Worm (Caenorhabditis elegans): ENCODE data around the gene snu-13.

DNA sequence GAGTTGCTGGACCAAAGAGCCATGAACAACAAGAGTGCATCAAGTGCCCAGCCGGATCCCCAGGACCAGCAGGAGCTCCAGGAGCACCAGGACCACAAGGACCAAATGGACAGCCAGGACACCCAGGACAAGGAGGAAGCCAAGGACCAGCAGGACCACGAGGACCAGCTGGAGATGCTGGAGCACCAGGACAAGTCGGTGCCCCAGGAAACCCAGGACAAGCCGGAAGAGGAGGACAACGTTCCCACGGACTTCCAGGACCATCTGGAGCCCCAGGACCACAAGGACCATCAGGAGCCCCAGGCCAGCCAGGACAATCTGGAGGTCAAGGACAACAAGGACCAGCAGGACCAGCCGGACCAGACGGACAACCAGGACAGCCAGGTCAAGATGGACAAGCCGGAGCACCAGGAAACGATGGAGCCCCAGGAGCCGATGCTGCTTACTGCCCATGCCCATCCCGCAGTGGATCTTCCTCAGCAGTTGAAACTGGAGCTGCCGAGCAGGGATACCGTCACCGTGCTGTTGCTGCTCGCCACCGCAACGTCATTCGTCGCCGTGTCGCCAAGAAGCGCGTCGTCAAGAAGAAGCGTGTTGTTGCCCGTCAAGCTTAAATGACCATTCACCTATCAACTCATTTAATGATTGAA lies 47.0 kb upstream of the snu-13 start:
- TF ChIP-seq hnd-1 (tag; optimal IDR thresholded peaks at IDR 0.05) (no peak), hmbx-1 (tag; optimal IDR thresholded peaks at IDR 0.05) (no peak), ama-1 (optimal IDR thresholded peaks at IDR 0.05) (no peak), tbx-37 (GFP tag; conservative IDR thresholded peaks at IDR 0.05) (no peak), hmg-4 (GFP tag; optimal IDR thresholded peaks at IDR 0.05) (no peak), B0310.2 (tag; optimal IDR thresholded peaks at IDR 0.05) (no peak), aly-1 (tag; optimal IDR thresholded peaks at IDR 0.05) (no peak), flt-1 (GFP tag; IDR thresholded peaks at IDR 0.05) (no peak), tbx-11 (GFP tag; IDR thresholded peaks at IDR 0.05) (no peak), scrt-1 (GFP tag; IDR thresholded peaks at IDR 0.05) (no peak), ceh-13 (GFP tag; optimal IDR thresholded peaks at IDR 0.05) (no peak)

Measured in whole organism, early embryonic.